Fruit fly (Drosophila melanogaster) whole organism, embryonic: Measurements from ENCODE around the gene Obp19d.

Source experiments
- Atf-2 ChIP-seq: fragments of 200-800 bp; sonication (Bioruptor generic); optimal IDR thresholded peaks from 2 replicates; lab custom pipeline; 2016; ENCODE audit warnings: missing biosample characterization, missing genetic modification characterization
- B-H2 ChIP-seq: fragments of 200-800 bp; sonication (Bioruptor generic); optimal IDR thresholded peaks from 2 replicates; lab custom pipeline; 2018; ENCODE audit warnings: missing biosample characterization, mild to moderate bottlenecking, missing genetic modification characterization
- CG10321 ChIP-seq: fragments of 200-800 bp; sonication (Bioruptor generic); IDR thresholded peaks from 2 replicates; pipeline ENCODE4 v1.3.6; 2022; ENCODE audit warnings: missing biosample characterization, missing genetic modification characterization
- CG10565 ChIP-seq: fragments of 200-800 bp; sonication (Bioruptor generic); optimal IDR thresholded peaks from 3 replicates; lab custom pipeline; 2016; ENCODE audit warnings: missing biosample characterization, mild to moderate bottlenecking, missing genetic modification characterization
- CG11504 ChIP-seq: fragments of 200-800 bp; sonication (Bioruptor generic); optimal IDR thresholded peaks from 3 replicates; lab custom pipeline; 2019; ENCODE audit warnings: missing biosample characterization, mild to moderate bottlenecking, missing genetic modification characterization, moderate library complexity
- CG1233 ChIP-seq: fragments of 200-800 bp; sonication (Bioruptor generic); optimal IDR thresholded peaks from 4 replicates; lab custom pipeline; 2018; ENCODE audit warnings: missing biosample characterization, mild to moderate bottlenecking, missing genetic modification characterization
- CG13296 ChIP-seq: fragments of 200-800 bp; sonication (Bioruptor generic); optimal IDR thresholded peaks from 3 replicates; lab custom pipeline; 2018; ENCODE audit warnings: missing biosample characterization, mild to moderate bottlenecking, missing genetic modification characterization
- CG14014 ChIP-seq: fragments of 200-800 bp; sonication (Bioruptor generic); IDR thresholded peaks from 2 replicates; pipeline ENCODE4 v1.3.6; 2022; ENCODE audit warnings: missing biosample characterization, missing genetic modification characterization
- CG14965 ChIP-seq: fragments of 200-800 bp; sonication (Bioruptor generic); optimal IDR thresholded peaks from 2 replicates; lab custom pipeline; 2016; ENCODE audit warnings: missing biosample characterization, missing genetic modification characterization, borderline replicate concordance
- CG15514 ChIP-seq: fragments of 200-800 bp; sonication (Bioruptor generic); optimal IDR thresholded peaks from 3 replicates; lab custom pipeline; 2017; ENCODE audit warnings: missing biosample characterization, missing genetic modification characterization, mild to moderate bottlenecking, moderate library complexity, missing genetic modification reagents
- CG18011 ChIP-seq: fragments of 200-800 bp; sonication (Bioruptor generic); optimal IDR thresholded peaks from 2 replicates; lab custom pipeline; 2017; ENCODE audit warnings: missing biosample characterization, missing genetic modification characterization, mild to moderate bottlenecking, moderate library complexity, missing genotype
- CG2678 ChIP-seq: fragments of 200-800 bp; sonication (Bioruptor generic); optimal IDR thresholded peaks from 3 replicates; lab custom pipeline; 2019; ENCODE audit warnings: missing biosample characterization, mild to moderate bottlenecking, missing genetic modification characterization, moderate library complexity
- CG31388 ChIP-seq: fragments of 200-800 bp; sonication (Bioruptor generic); optimal IDR thresholded peaks from 2 replicates; lab custom pipeline; 2016; ENCODE audit warnings: missing biosample characterization, missing genetic modification characterization
- CG3163 ChIP-seq: fragments of 200-800 bp; sonication (Bioruptor generic); optimal IDR thresholded peaks from 3 replicates; lab custom pipeline; 2016; ENCODE audit warnings: missing biosample characterization, missing genetic modification characterization
- CG32532 ChIP-seq: fragments of 200-800 bp; sonication (Bioruptor generic); IDR thresholded peaks from 2 replicates; pipeline ENCODE4 v1.3.6; 2022; ENCODE audit warnings: missing biosample characterization, missing genetic modification characterization
- CG32767 ChIP-seq: fragments of 200-800 bp; sonication (Bioruptor generic); IDR thresholded peaks from 2 replicates; pipeline ENCODE4 v1.3.6; 2022; ENCODE audit warnings: missing biosample characterization, missing genetic modification characterization
- CG3847 ChIP-seq: fragments of 200-800 bp; sonication (Bioruptor generic); IDR thresholded peaks from 2 replicates; pipeline ENCODE4 v1.3.6; 2022; ENCODE audit warnings: missing biosample characterization, missing genetic modification characterization
- CG42726 ChIP-seq: fragments of 200-800 bp; sonication (Bioruptor generic); IDR thresholded peaks from 2 replicates; pipeline ENCODE4 v1.3.6; 2022; ENCODE audit warnings: missing biosample characterization, missing genetic modification characterization; ENCODE audit not compliant: partially characterized antibody
- CG4617 ChIP-seq: fragments of 200-800 bp; sonication (Bioruptor generic); optimal IDR thresholded peaks from 3 replicates; lab custom pipeline; 2016; ENCODE audit warnings: missing biosample characterization, missing genetic modification characterization, borderline replicate concordance
- CG4730 ChIP-seq: fragments of 200-800 bp; sonication (Bioruptor generic); IDR thresholded peaks from 2 replicates; pipeline ENCODE4 v1.3.6; 2022; ENCODE audit warnings: missing biosample characterization, missing genetic modification characterization
- CG6854 ChIP-seq: fragments of 200-800 bp; sonication (Bioruptor generic); optimal IDR thresholded peaks from 3 replicates; lab custom pipeline; 2017; ENCODE audit warnings: missing biosample characterization, mild to moderate bottlenecking, missing genetic modification characterization
- CrebB ChIP-seq: fragments of 200-800 bp; sonication (Bioruptor generic); optimal IDR thresholded peaks from 3 replicates; lab custom pipeline; 2018; ENCODE audit warnings: missing biosample characterization, mild to moderate bottlenecking, missing genetic modification characterization
- D19A ChIP-seq: fragments of 200-800 bp; optimal IDR thresholded peaks from 3 replicates; lab custom pipeline; 2019; ENCODE audit warnings: missing biosample characterization, mild to moderate bottlenecking, missing genetic modification characterization, moderate library complexity
- Ets65A ChIP-seq: fragments of 200-800 bp; sonication (Bioruptor generic); peaks from one replicate; lab custom pipeline; 2016; ENCODE audit warnings: missing biosample characterization, missing genetic modification characterization
- Ets97D ChIP-seq: fragments of 200-800 bp; sonication (Bioruptor generic); optimal IDR thresholded peaks from 3 replicates; lab custom pipeline; 2016; ENCODE audit warnings: missing biosample characterization, missing genetic modification characterization
- Fer2 ChIP-seq: fragments of 200-800 bp; sonication (Bioruptor generic); optimal IDR thresholded peaks from 2 replicates; lab custom pipeline; 2018; ENCODE audit warnings: missing biosample characterization, mild to moderate bottlenecking, missing genetic modification characterization, moderate library complexity
- GATAe ChIP-seq: fragments of 200-800 bp; sonication (Bioruptor generic); conservative IDR thresholded peaks from 2 replicates; pipeline ENCODE4 v1.3.6; 2022; ENCODE audit warnings: missing biosample characterization, missing genetic modification characterization
- HLH54F ChIP-seq: fragments of 200-800 bp; sonication (Bioruptor generic); optimal IDR thresholded peaks from 3 replicates; lab custom pipeline; 2016; ENCODE audit warnings: missing biosample characterization, missing genetic modification characterization
- Hand ChIP-seq: fragments of 200-800 bp; sonication (Bioruptor generic); optimal IDR thresholded peaks from 2 replicates; lab custom pipeline; 2017; ENCODE audit warnings: mild to moderate bottlenecking, missing biosample characterization, missing genetic modification reagents, missing genetic modification characterization
- NFAT ChIP-seq: fragments of 200-800 bp; sonication (Bioruptor generic); IDR thresholded peaks from 2 replicates; pipeline ENCODE4 v1.3.6; 2022; ENCODE audit warnings: missing biosample characterization, missing genetic modification characterization
- Neu2 ChIP-seq: fragments of 200-800 bp; sonication (Bioruptor generic); optimal IDR thresholded peaks from 3 replicates; lab custom pipeline; 2016; ENCODE audit warnings: missing biosample characterization, missing genetic modification characterization, borderline replicate concordance
- Nf-YB ChIP-seq: fragments of 200-800 bp; sonication (Bioruptor generic); optimal IDR thresholded peaks from 3 replicates; lab custom pipeline; 2019; ENCODE audit warnings: missing biosample characterization, mild to moderate bottlenecking, missing genetic modification characterization, moderate library complexity
- Optix ChIP-seq: fragments of 200-800 bp; sonication (Bioruptor generic); IDR thresholded peaks from 3 replicates; pipeline ENCODE4 v1.3.6; 2022; ENCODE audit warnings: missing biosample characterization, missing genetic modification characterization
- Ptx1 ChIP-seq: fragments of 200-800 bp; sonication (Bioruptor generic); IDR thresholded peaks from 2 replicates; pipeline ENCODE4 v1.3.6; 2022; ENCODE audit warnings: missing biosample characterization, missing genetic modification characterization
- Spps ChIP-seq: fragments of 200-800 bp; sonication (Bioruptor generic); optimal IDR thresholded peaks from 2 replicates; lab custom pipeline; 2018; ENCODE audit warnings: missing biosample characterization, mild to moderate bottlenecking, missing genetic modification characterization
- Sry-β ChIP-seq: fragments of 200-800 bp; sonication (Bioruptor generic); optimal IDR thresholded peaks from 2 replicates; lab custom pipeline; 2018; ENCODE audit warnings: missing biosample characterization, mild to moderate bottlenecking, missing genetic modification characterization, moderate library complexity
- aop ChIP-seq: fragments of 200-800 bp; sonication (Bioruptor generic); IDR thresholded peaks from 2 replicates; pipeline ENCODE4 v1.3.6; 2022; ENCODE audit warnings: missing biosample characterization, missing genetic modification characterization
- cato ChIP-seq: fragments of 200-800 bp; sonication (Bioruptor generic); optimal IDR thresholded peaks from 2 replicates; lab custom pipeline; 2016; ENCODE audit warnings: missing biosample characterization, missing genetic modification characterization, borderline replicate concordance
- danr ChIP-seq: fragments of 200-800 bp; sonication (Bioruptor generic); IDR thresholded peaks from 2 replicates; pipeline ENCODE4 v1.3.6; 2022; ENCODE audit warnings: missing biosample characterization, missing genetic modification characterization
- dm ChIP-seq: fragments of 200-800 bp; sonication (Bioruptor generic); optimal IDR thresholded peaks from 3 replicates; lab custom pipeline; 2016; ENCODE audit warnings: missing biosample characterization, missing genetic modification characterization
- ewg ChIP-seq: fragments of 200-800 bp; sonication (Bioruptor generic); optimal IDR thresholded peaks from 3 replicates; lab custom pipeline; 2017; ENCODE audit warnings: mild to moderate bottlenecking, missing biosample characterization, missing genetic modification reagents, missing genetic modification characterization
- h ChIP-seq: fragments of >200 bp; optimal IDR thresholded peaks from 2 replicates; lab custom pipeline; 2017
- ham ChIP-seq: fragments of 200-800 bp; sonication (Bioruptor generic); IDR thresholded peaks from 2 replicates; pipeline ENCODE4 v1.3.6; 2022; ENCODE audit warnings: missing biosample characterization, missing genetic modification characterization
- hkb ChIP-seq, 2 experiments: fragments of 200-800 bp in 1 of 2; fragments of >200 bp in 1 of 2; sonication (Bioruptor generic) in 1 of 2; IDR thresholded peaks in 1 of 2; optimal IDR thresholded peaks in 1 of 2; 2 replicates each; pipeline versions ENCODE4 v1.3.6 to Lab custom; 2017 to 2022; ENCODE audit warnings: missing biosample characterization in 1 of 2, missing genetic modification characterization in 1 of 2
- pan ChIP-seq, 4 experiments: fragments of >200 bp in 3 of 4; fragments of 200-800 bp in 1 of 4; sonication (Bioruptor generic) in 1 of 4; optimal IDR thresholded peaks in 3 of 4; IDR thresholded peaks in 1 of 4; 2 replicates each; pipeline versions ENCODE4 v1.3.6 to Lab custom; 2017 to 2022; ENCODE audit warnings: missing biosample characterization in 2 of 4, missing genetic modification characterization in 2 of 4, mixed read lengths in 1 of 4
- pros ChIP-seq: fragments of 200-800 bp; sonication (Bioruptor generic); optimal IDR thresholded peaks from 3 replicates; lab custom pipeline; 2019; ENCODE audit warnings: missing biosample characterization, mild to moderate bottlenecking, missing genetic modification characterization, moderate library complexity
- twi ChIP-seq: fragments of 200-800 bp; optimal IDR thresholded peaks from 2 replicates; lab custom pipeline; 2019; ENCODE audit warnings: missing biosample characterization, mild to moderate bottlenecking, missing genetic modification characterization, moderate library complexity
- vnd ChIP-seq: fragments of 200-800 bp; sonication (Bioruptor generic); IDR thresholded peaks from 3 replicates; pipeline ENCODE4 v1.3.6; 2022; ENCODE audit warnings: missing biosample characterization, missing genetic modification characterization; ENCODE audit not compliant: partially characterized antibody

The Obp19d gene

DNA sequence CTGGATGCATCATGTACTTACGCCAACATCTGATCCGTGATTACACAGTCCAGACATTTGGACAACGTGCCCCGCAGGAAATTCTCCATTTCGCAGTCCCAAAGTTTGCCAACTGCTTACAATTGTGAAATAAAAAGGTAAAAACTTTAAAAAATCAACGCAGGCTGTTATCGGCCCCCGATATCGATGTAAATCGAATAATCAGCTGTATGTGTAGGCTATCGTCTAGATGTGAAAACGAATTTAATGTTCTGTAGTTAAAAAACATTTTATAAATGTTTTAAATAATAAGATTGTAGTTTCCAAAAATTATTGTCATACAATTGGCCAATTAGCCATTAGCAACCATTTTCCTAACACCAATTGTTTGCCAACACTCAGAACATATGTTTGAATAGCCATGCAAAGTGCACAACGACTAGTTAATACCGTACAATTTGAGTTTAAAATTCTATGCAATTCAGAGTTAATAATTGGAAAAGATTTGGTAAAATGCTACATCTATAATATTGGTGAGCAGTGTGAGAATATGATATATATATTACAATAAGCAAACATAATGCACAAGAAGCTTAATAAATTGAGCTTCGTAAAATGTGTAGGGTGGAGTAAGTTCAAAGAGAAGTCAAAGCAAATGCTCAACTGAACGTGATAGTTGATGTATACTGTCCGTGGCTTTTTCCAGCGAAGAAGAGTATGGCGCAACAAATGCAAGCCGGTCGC, 10.2 kb downstream of the Obp19d start, which contains the start of the genes CG11710 and mal (continued):
- TF ChIP-seq CG18011 (GFP tag; lab: Kevin White, UChicago) (peak; percentile 45), hkb (optimal IDR thresholded peaks at IDR 0.05; lab: Kevin White, UChicago) (no peak), hkb (GFP tag; IDR thresholded peaks at IDR 0.05; lab: Robert Waterston, UW) (peak; percentile 63), CG10565 (no peak), GATAe (GFP tag; lab: Robert Waterston, UW) (no peak), CG10321 (no peak), CG32532 (peak; percentile 78), CG4617 (peak; percentile 37), CG32767 (GFP tag; lab: Robert Waterston, UW) (peak; percentile 59; the same call in 1 of the 2 replicates), CG1233 (GFP tag; lab: Kevin White, UChicago) (peak; percentile 81), Spps (peak; percentile 52), danr (GFP tag; lab: Robert Waterston, UW) (peak; percentile 44; the same call in 1 of the 2 replicates), CG13296 (GFP tag; lab: Kevin White, UChicago) (peak; percentile 86), Fer2 (tag; lab: Kevin White, UChicago) (peak; percentile 75), CG2678 (peak; percentile 91), CG14014 (GFP tag; lab: Robert Waterston, UW) (peak; percentile 79), D19A (peak; percentile 99), aop (GFP tag; lab: Robert Waterston, UW) (no peak), pan (optimal IDR thresholded peaks at IDR 0.05; lab: Kevin White, UChicago) (no peak), pan (GFP tag; optimal IDR thresholded peaks at IDR 0.05 in 1 of 2, IDR thresholded peaks at IDR 0.05 in 1 of 2) (peak in 1 of 2 experiments; percentile 64), ewg (GFP tag; lab: Kevin White, UChicago) (peak; percentile 42), CG14965 (no peak), B-H2 (GFP tag; lab: Kevin White, UChicago) (peak; percentile 68), CG3847 (GFP tag; lab: Robert Waterston, UW) (peak; percentile 68), CG31388 (GFP tag; lab: Kevin White, UChicago) (peak; percentile 52), pros (GFP tag; lab: Kevin White, UChicago) (no peak), CG11504 (tag; lab: Kevin White, UChicago) (peak; percentile 88), CG3163 (GFP tag; lab: Kevin White, UChicago) (peak; percentile 8), Ptx1 (peak; percentile 78), CG6854 (GFP tag; lab: Kevin White, UChicago) (peak; percentile 70), Ets97D (GFP tag; lab: Kevin White, UChicago) (peak; percentile 44), dm (GFP tag; lab: Kevin White, UChicago) (peak; percentile 15), h (lab: Kevin White, UChicago) (no peak), ham (GFP tag; lab: Robert Waterston, UW) (no peak), NFAT (GFP tag; lab: Robert Waterston, UW) (peak; percentile 13; the same call in 1 of the 2 replicates), CG15514 (peak; percentile 54), Optix (GFP tag; lab: Robert Waterston, UW) (peak; percentile 68; the same call in 2 of the 3 replicates), Neu2 (no peak), Sry-β (GFP tag; lab: Kevin White, UChicago) (peak; percentile 25), Hand (GFP tag; lab: Kevin White, UChicago) (peak; percentile 18), twi (tag; lab: Kevin White, UChicago) (peak; percentile 61), Nf-YB (GFP tag; lab: Kevin White, UChicago) (peak; percentile 33), Atf-2 (peak; percentile 40), cato (peak; percentile 47), CG4730 (peak; percentile 60; the same call in 1 of the 2 replicates), Ets65A (GFP tag; lab: Kevin White, UChicago) (peak; percentile 97), CG42726 (no peak), CrebB (tag; lab: Kevin White, UChicago) (peak; percentile 11), vnd (GFP tag; lab: Robert Waterston, UW) (peak; percentile 29; the same call in 1 of the 3 replicates), HLH54F (GFP tag; lab: Kevin White, UChicago) (peak; percentile 77)
